Worm (Caenorhabditis elegans) whole organism, L4 larva: Measurements from ENCODE around the gene F58G6.7.

Source experiments
- D1046.2 ChIP-seq: fragments of 200-800 bp; sonication (Bioruptor generic); IDR thresholded peaks from 2 replicates; pipeline ENCODE4 v1.3.6; 2022; ENCODE audit warnings: missing genetic modification characterization, missing compliant biosample characterization
- F10B5.3 ChIP-seq: sonication (generic microtip); optimal IDR thresholded peaks from 2 replicates; lab custom pipeline; 2016; ENCODE audit warnings: mild to moderate bottlenecking, missing genetic modification characterization, missing compliant biosample characterization
- T20F7.1 ChIP-seq: fragments of 200-800 bp; sonication (Bioruptor generic); optimal IDR thresholded peaks from 2 replicates; lab custom pipeline; 2018; ENCODE audit warnings: mild to moderate bottlenecking, missing genetic modification characterization, missing compliant biosample characterization
- T26A8.4 ChIP-seq: fragments of 200-800 bp; sonication (Bioruptor generic); IDR thresholded peaks from 2 replicates; pipeline ENCODE4 v1.3.6; 2022; ENCODE audit warnings: missing genetic modification characterization, missing compliant biosample characterization
- Y75B8A.6 ChIP-seq: fragments of 200-800 bp; sonication (Bioruptor generic); IDR thresholded peaks from 2 replicates; pipeline ENCODE4 v1.3.6; 2022; ENCODE audit warnings: missing genetic modification reagents, missing genetic modification characterization, missing compliant biosample characterization
- ZK337.2 ChIP-seq: fragments of 200-800 bp; sonication (Bioruptor generic); IDR thresholded peaks from 2 replicates; pipeline ENCODE4 v1.3.6; 2022; ENCODE audit warnings: missing genetic modification reagents, missing genetic modification characterization, missing compliant biosample characterization
- ZK546.5 ChIP-seq, 2 experiments: sonication (generic microtip); optimal IDR thresholded peaks; 2 replicates each; lab custom pipeline; 2017; ENCODE audit warnings: missing biosample characterization in 2 of 2, missing genetic modification characterization in 2 of 2
- aha-1 ChIP-seq: fragments of 150-350 bp; peaks from one replicate; lab custom pipeline; 2014; ENCODE audit warnings: missing biosample characterization, missing genetic modification characterization
- ama-1 ChIP-seq: fragments of 150-350 bp; optimal IDR thresholded peaks from 2 replicates; lab custom pipeline; 2014; ENCODE audit warnings: inconsistent platforms, mixed read lengths
- arid-1 ChIP-seq: fragments of 200-800 bp; sonication (Bioruptor generic); conservative IDR thresholded peaks from 2 replicates; pipeline ENCODE4 v1.3.6; 2022; ENCODE audit warnings: missing genetic modification reagents, missing genetic modification characterization, missing compliant biosample characterization
- ceh-20 ChIP-seq: fragments of 200-800 bp; sonication (Bioruptor generic); IDR thresholded peaks from 2 replicates; pipeline ENCODE4 v1.3.6; 2022; ENCODE audit warnings: missing genetic modification reagents, missing genetic modification characterization, missing compliant biosample characterization
- ceh-28 ChIP-seq: fragments of 150-350 bp; optimal IDR thresholded peaks from 2 replicates; lab custom pipeline; 2014; ENCODE audit warnings: missing biosample characterization, missing genetic modification reagents, missing genetic modification characterization
- ceh-44 ChIP-seq: fragments of 200-800 bp; sonication (Bioruptor generic); IDR thresholded peaks from 2 replicates; pipeline ENCODE4 v1.3.6; 2022; ENCODE audit warnings: missing genetic modification reagents, missing genetic modification characterization, missing compliant biosample characterization
- ctbp-1 ChIP-seq: fragments of 200-800 bp; sonication (Bioruptor generic); IDR thresholded peaks from 2 replicates; pipeline ENCODE4 v1.3.6; 2022; ENCODE audit warnings: missing genetic modification reagents, missing genetic modification characterization, missing compliant biosample characterization
- daf-12 ChIP-seq: fragments of 150-350 bp; optimal IDR thresholded peaks from 2 replicates; lab custom pipeline; 2014; ENCODE audit warnings: missing biosample characterization, missing genetic modification reagents, missing genetic modification characterization
- daf-8 ChIP-seq: fragments of 200-800 bp; sonication (Bioruptor generic); IDR thresholded peaks from 2 replicates; pipeline ENCODE4 v1.3.6; 2022; ENCODE audit warnings: missing genetic modification characterization, missing compliant biosample characterization
- dmd-9 ChIP-seq: fragments of 200-800 bp; sonication (Bioruptor generic); IDR thresholded peaks from 2 replicates; pipeline ENCODE4 v1.3.6; 2022; ENCODE audit warnings: missing genetic modification reagents, missing genetic modification characterization, missing compliant biosample characterization
- duxl-1 ChIP-seq: sonication (generic microtip); optimal IDR thresholded peaks from 2 replicates; lab custom pipeline; 2016; ENCODE audit warnings: mild to moderate bottlenecking, missing genetic modification characterization, moderate library complexity, missing compliant biosample characterization; ENCODE audit not compliant: poor library complexity
- dve-1 ChIP-seq: sonication (generic microtip); optimal IDR thresholded peaks from 2 replicates; lab custom pipeline; 2017; ENCODE audit warnings: antibody characterized with exemption, mild to moderate bottlenecking, missing genetic modification characterization, missing compliant biosample characterization; ENCODE audit not compliant: insufficient read depth
- lin-1 ChIP-seq: fragments of 200-800 bp; sonication (Bioruptor generic); IDR thresholded peaks from 2 replicates; pipeline ENCODE4 v1.3.6; 2022; ENCODE audit warnings: missing genetic modification reagents, missing genetic modification characterization, missing compliant biosample characterization
- lin-13 ChIP-seq: fragments of 150-350 bp; optimal IDR thresholded peaks from 2 replicates; lab custom pipeline; 2014; ENCODE audit warnings: missing biosample characterization, missing genetic modification reagents, missing genetic modification characterization
- lin-29 ChIP-seq: fragments of 200-800 bp; sonication (Bioruptor generic); IDR thresholded peaks from 2 replicates; pipeline ENCODE4 v1.3.6; 2022; ENCODE audit warnings: missing genetic modification reagents, missing genetic modification characterization, missing compliant biosample characterization
- lin-38 ChIP-seq: fragments of 200-800 bp; sonication (Bioruptor generic); IDR thresholded peaks from 2 replicates; pipeline ENCODE4 v1.3.6; 2022; ENCODE audit warnings: missing genetic modification reagents, missing genetic modification characterization, missing compliant biosample characterization
- lsy-2 ChIP-seq, 2 experiments: fragments of 150-350 bp in 1 of 2; sonication (generic microtip) in 1 of 2; optimal IDR thresholded peaks; 2 replicates each; lab custom pipeline; 2014 to 2017; ENCODE audit warnings: missing biosample characterization in 2 of 2, missing genetic modification characterization in 2 of 2
- madf-5 ChIP-seq, 2 experiments: fragments of 200-800 bp; sonication (Bioruptor generic); IDR thresholded peaks; 2 replicates each; pipeline ENCODE4 v1.3.6; 2022; ENCODE audit warnings: missing compliant biosample characterization in 2 of 2, missing genetic modification characterization in 2 of 2
- mep-1 ChIP-seq: fragments of 150-350 bp; sonication (generic microtip); optimal IDR thresholded peaks from 3 replicates; lab custom pipeline; 2014; ENCODE audit warnings: missing biosample characterization, missing genetic modification characterization
- mxl-3 ChIP-seq: fragments of 200-800 bp; sonication (Bioruptor generic); optimal IDR thresholded peaks from 2 replicates; lab custom pipeline; 2018; ENCODE audit warnings: mild to moderate bottlenecking, missing genetic modification characterization, missing compliant biosample characterization
- nhr-102 ChIP-seq: sonication (generic microtip); optimal IDR thresholded peaks from 2 replicates; lab custom pipeline; 2016; ENCODE audit warnings: mild to moderate bottlenecking, missing genetic modification characterization, moderate library complexity, missing compliant biosample characterization
- nhr-11 ChIP-seq: fragments of 150-350 bp; optimal IDR thresholded peaks from 2 replicates; lab custom pipeline; 2014; ENCODE audit warnings: missing biosample characterization, missing genetic modification characterization
- nhr-111 ChIP-seq: fragments of 200-800 bp; sonication (Bioruptor generic); optimal IDR thresholded peaks from 2 replicates; lab custom pipeline; 2018; ENCODE audit warnings: mild to moderate bottlenecking, missing genetic modification characterization, missing compliant biosample characterization
- nhr-28 ChIP-seq: fragments of 150-350 bp; optimal IDR thresholded peaks from 2 replicates; lab custom pipeline; 2014; ENCODE audit warnings: missing biosample characterization, missing genetic modification characterization
- nhr-76 ChIP-seq: fragments of 150-350 bp; optimal IDR thresholded peaks from 2 replicates; lab custom pipeline; 2014; ENCODE audit warnings: missing biosample characterization, missing genetic modification characterization
- pha-4 ChIP-seq, 2 experiments: fragments of 150-350 bp in 1 of 2; fragments of 200-800 bp in 1 of 2; sonication (Bioruptor generic) in 1 of 2; IDR thresholded peaks in 1 of 2; optimal IDR thresholded peaks in 1 of 2; 2 replicates each; pipeline versions ENCODE4 v1.3.6 to Lab custom; 2014 to 2022; ENCODE audit warnings: missing genetic modification characterization in 2 of 2, missing genetic modification reagents in 2 of 2, missing biosample characterization in 1 of 2, missing compliant biosample characterization in 1 of 2
- rbr-2 ChIP-seq: sonication (generic microtip); optimal IDR thresholded peaks from 2 replicates; lab custom pipeline; 2016; ENCODE audit warnings: missing genotype, missing genetic modification characterization, missing compliant biosample characterization
- saeg-2 ChIP-seq: fragments of 200-800 bp; sonication (Bioruptor generic); IDR thresholded peaks from 2 replicates; pipeline ENCODE4 v1.3.6; 2022; ENCODE audit warnings: missing genetic modification reagents, missing genetic modification characterization, missing compliant biosample characterization
- sdz-12 ChIP-seq: fragments of 200-800 bp; sonication (Bioruptor generic); optimal IDR thresholded peaks from 2 replicates; lab custom pipeline; 2018; ENCODE audit warnings: mild to moderate bottlenecking, missing genetic modification characterization, missing compliant biosample characterization
- set-16 ChIP-seq: fragments of 200-800 bp; sonication (Bioruptor generic); IDR thresholded peaks from 2 replicates; pipeline ENCODE4 v1.3.6; 2022; ENCODE audit warnings: missing genetic modification reagents, missing genetic modification characterization, missing compliant biosample characterization
- spr-1 ChIP-seq: sonication (generic microtip); optimal IDR thresholded peaks from 2 replicates; lab custom pipeline; 2016; ENCODE audit warnings: mild to moderate bottlenecking, missing genetic modification characterization, missing compliant biosample characterization
- tag-97 ChIP-seq: fragments of 200-800 bp; sonication (Bioruptor generic); IDR thresholded peaks from 2 replicates; pipeline ENCODE4 v1.3.6; 2022; ENCODE audit warnings: missing genetic modification characterization, missing compliant biosample characterization
- unc-130 ChIP-seq: sonication (generic microtip); optimal IDR thresholded peaks from 2 replicates; lab custom pipeline; 2016; ENCODE audit warnings: missing genetic modification reagents, missing genetic modification characterization, missing compliant biosample characterization
- unc-62 ChIP-seq, 3 experiments: fragments of 150-350 bp in 1 of 3; sonication (generic microtip); optimal IDR thresholded peaks in 2 of 3; peaks in 1 of 3; 1 replicate in 1 of 3; 2 replicates in 2 of 3; lab custom pipeline; 2014 to 2017; ENCODE audit warnings: missing biosample characterization in 3 of 3, missing genetic modification characterization in 3 of 3, missing genetic modification reagents in 3 of 3, missing genotype in 1 of 3
- vab-7 ChIP-seq: fragments of 200-800 bp; sonication (Bioruptor generic); IDR thresholded peaks from 2 replicates; pipeline ENCODE4 v1.3.6; 2022; ENCODE audit warnings: missing genetic modification reagents, missing genetic modification characterization, missing compliant biosample characterization
- zip-11 ChIP-seq: fragments of 200-800 bp; sonication (Bioruptor generic); IDR thresholded peaks from 2 replicates; pipeline ENCODE4 v1.3.6; 2022; ENCODE audit warnings: missing genetic modification characterization, missing compliant biosample characterization
- ztf-7 ChIP-seq: fragments of 150-350 bp; optimal IDR thresholded peaks from 2 replicates; lab custom pipeline; 2014; ENCODE audit warnings: missing biosample characterization, missing genetic modification characterization

Gene F58G6.7

ce11 chrIV:9634848-9635247 lies 19.3 kb upstream of the F58G6.7 start, which contains the start of gene mca-1:
TSS of gene mca-1 (minus strand) at chrIV:9634948.
- TF ChIP-seq sdz-12 (GFP tag; lab: Kevin White, UChicago) (no peak), lsy-2 (tag; optimal IDR thresholded peaks at IDR 0.05; lab: Kevin White, UChicago) (no peak), aha-1 (tag; lab: Kevin White, UChicago) (peak; percentile 3), zip-11 (GFP tag; lab: Robert Waterston, UW) (no peak), unc-130 (GFP tag; lab: Kevin White, UChicago) (no peak)
- TF ChIP-seq, all 104 proteins: peak for 1

- TF ChIP-seq duxl-1 (no peak), daf-12 (tag; lab: Kevin White, UChicago) (no peak), unc-130 (GFP tag; lab: Kevin White, UChicago) (no peak)
These were observed 12.2 kb upstream of the F58G6.7 start, which contains the start of gene del-2 for ce11 chrIV:9641925-9642324. TSS of gene del-2 (minus strand) at chrIV:9642025.

- TF ChIP-seq F10B5.3 = no peak
- TF ChIP-seq lin-13 (GFP tag; lab: Kevin White, UChicago) = no peak
- TF ChIP-seq, all 104 proteins: peak for 0
These were observed 10.9 kb upstream of the F58G6.7 start, which contains the start of gene degl-2 for ce11 chrIV:9643188-9643587. TSS of gene degl-2 (plus strand) at chrIV:9643488.

ce11 chrIV:9647789-9648361 lies 6.2 kb upstream of the F58G6.7 start, which contains the start of gene amph-1:
TSS of gene amph-1 (minus strand) at chrIV:9647873.
- TF ChIP-seq madf-5 (GFP tag; IDR thresholded peaks at IDR 0.05; lab: Robert Waterston, UW) = no peak
- no peak for TF ChIP-seq ztf-7 (tag; lab: Kevin White, UChicago)
- no peak for TF ChIP-seq D1046.2 (GFP tag; lab: Robert Waterston, UW)
- TF ChIP-seq ZK337.2 (GFP tag; lab: Robert Waterston, UW) = no peak
- no peak for TF ChIP-seq spr-1 (tag; lab: Kevin White, UChicago)
- TF ChIP-seq daf-8 = no peak
- TF ChIP-seq ama-1 = no peak
- no peak for TF ChIP-seq ctbp-1 (GFP tag; lab: Robert Waterston, UW)
- no peak for TF ChIP-seq ceh-44 (GFP tag; lab: Robert Waterston, UW)
- TF ChIP-seq F10B5.3 = no peak
- TF ChIP-seq set-16 (GFP tag; lab: Robert Waterston, UW) = no peak
- no peak for TF ChIP-seq rbr-2 (tag; lab: Kevin White, UChicago)
- TF ChIP-seq pha-4 (GFP tag; IDR thresholded peaks at IDR 0.05; lab: Robert Waterston, UW) = no peak
- no peak for TF ChIP-seq pha-4 (tag; optimal IDR thresholded peaks at IDR 0.05; lab: Kevin White, UChicago)
- TF ChIP-seq nhr-28 (tag; lab: Kevin White, UChicago) = peak; percentile 56
- TF ChIP-seq aha-1 (tag; lab: Kevin White, UChicago) = no peak
- TF ChIP-seq mxl-3 (GFP tag; lab: Kevin White, UChicago) = peak; percentile 12
- TF ChIP-seq ZK546.5 (tag; optimal IDR thresholded peaks at IDR 0.05; lab: Kevin White, UChicago) = no peak
- TF ChIP-seq vab-7 = no peak
- no peak for TF ChIP-seq dmd-9 (GFP tag; lab: Robert Waterston, UW)
- TF ChIP-seq Y75B8A.6 (GFP tag; lab: Robert Waterston, UW) = no peak
- TF ChIP-seq saeg-2 (GFP tag; lab: Robert Waterston, UW) = no peak
- peak; percentile 35 for TF ChIP-seq mep-1 (tag; lab: Kevin White, UChicago)
- no peak for TF ChIP-seq nhr-111 (GFP tag; lab: Kevin White, UChicago)
- no peak for TF ChIP-seq lin-29 (GFP tag; lab: Robert Waterston, UW)
- TF ChIP-seq lin-1 (GFP tag; lab: Robert Waterston, UW) = no peak
- peak in 1 of 2 experiments; percentile 76 for TF ChIP-seq unc-62 (GFP tag; optimal IDR thresholded peaks at IDR 0.05 in 1 of 2; lab: Kevin White, UChicago)
- TF ChIP-seq unc-62 (tag; optimal IDR thresholded peaks at IDR 0.05; lab: Kevin White, UChicago) = no peak
- no peak for TF ChIP-seq T26A8.4 (GFP tag; lab: Robert Waterston, UW)
- peak; percentile 11 for TF ChIP-seq nhr-11 (tag; lab: Kevin White, UChicago)
- no peak for TF ChIP-seq tag-97 (GFP tag; lab: Robert Waterston, UW)
- no peak for TF ChIP-seq lin-38
- no peak for TF ChIP-seq T20F7.1 (GFP tag; lab: Kevin White, UChicago)
- TF ChIP-seq dve-1 (tag; lab: Kevin White, UChicago) = peak; percentile 66
- no peak for TF ChIP-seq nhr-102 (tag; lab: Kevin White, UChicago)
- TF ChIP-seq ceh-20 (GFP tag; lab: Robert Waterston, UW) = no peak
- no peak for TF ChIP-seq sdz-12 (GFP tag; lab: Kevin White, UChicago)
- no peak for TF ChIP-seq arid-1 (GFP tag; lab: Robert Waterston, UW)
- TF ChIP-seq nhr-76 (tag; lab: Kevin White, UChicago) = no peak
- no peak for TF ChIP-seq ceh-28 (tag; lab: Kevin White, UChicago)
